Fruit fly (Drosophila melanogaster): ENCODE measurements around the gene CG13847.
A peak's percentile ranks its signal among the peaks of the same experiment; 100 is the strongest.

dm6 chr3R:22411879-22412587 is 23.9 kb downstream of the CG13847 start:
- TF ChIP-seq CG12768 (GFP tag; optimal IDR thresholded peaks at IDR 0.05) (peak; percentile 7), tj (GFP tag; optimal IDR thresholded peaks at IDR 0.05) (no peak), CG11617 (GFP tag; optimal IDR thresholded peaks at IDR 0.05) (no peak), ovo (GFP tag; optimal IDR thresholded peaks at IDR 0.05) (no peak), toe (GFP tag; optimal IDR thresholded peaks at IDR 0.05) (no peak)
